Worm (Caenorhabditis elegans): ENCODE results near the gene wht-6.

wht-6 gene

DNA sequence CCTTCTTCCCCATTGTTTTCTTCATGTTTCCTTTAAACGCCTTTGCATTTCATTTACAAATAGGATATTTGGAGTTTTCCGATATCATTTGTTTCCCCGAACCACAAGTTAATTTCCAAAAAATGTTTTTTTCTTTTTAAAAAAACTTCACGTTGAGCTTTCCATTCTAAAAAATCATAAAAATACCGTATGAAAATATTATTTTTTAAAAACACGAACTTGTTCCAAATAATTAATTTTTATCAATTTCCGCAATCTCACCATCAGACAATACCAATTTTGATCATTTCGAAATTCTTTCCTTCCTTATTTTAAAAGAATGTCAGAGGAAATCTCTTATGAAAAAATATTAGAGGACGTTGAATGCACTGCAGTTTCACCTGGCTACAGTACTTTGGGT, at the start of gene wht-6:
Gene wht-6 (plus strand): TSS at position 301 of the 400 bp plus-strand sequence.
- no peak for TF ChIP-seq unc-62 (GFP tag; optimal IDR thresholded peaks at IDR 0.05)

DNA sequence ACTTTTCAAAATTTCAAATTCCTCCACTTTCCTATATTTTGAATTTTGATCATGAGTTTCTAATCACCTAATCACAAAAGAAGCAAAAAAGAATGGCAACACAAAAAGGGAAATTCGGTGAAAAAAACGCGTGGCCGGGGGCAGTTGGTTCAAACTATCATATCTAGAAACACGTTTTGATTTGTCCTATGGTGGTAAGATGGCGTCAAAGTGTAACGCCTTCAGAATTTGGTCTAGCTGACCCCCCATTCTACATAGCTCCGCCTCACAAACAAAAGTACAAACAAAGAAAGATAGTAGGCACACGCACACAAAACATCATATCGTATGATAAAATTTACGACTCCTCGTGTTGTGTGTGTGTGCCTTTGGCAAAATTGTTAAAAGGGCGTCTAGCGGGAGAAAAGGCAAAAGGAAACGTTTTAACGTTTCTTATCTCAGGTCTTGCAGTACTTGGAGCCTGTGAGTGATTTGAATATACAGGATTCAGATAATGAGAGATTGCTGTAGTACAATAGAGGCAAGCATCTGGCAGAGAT, 49.5 kb upstream of the wht-6 start:
- TF ChIP-seq unc-62 (GFP tag; optimal IDR thresholded peaks at IDR 0.05) = no peak

DNA sequence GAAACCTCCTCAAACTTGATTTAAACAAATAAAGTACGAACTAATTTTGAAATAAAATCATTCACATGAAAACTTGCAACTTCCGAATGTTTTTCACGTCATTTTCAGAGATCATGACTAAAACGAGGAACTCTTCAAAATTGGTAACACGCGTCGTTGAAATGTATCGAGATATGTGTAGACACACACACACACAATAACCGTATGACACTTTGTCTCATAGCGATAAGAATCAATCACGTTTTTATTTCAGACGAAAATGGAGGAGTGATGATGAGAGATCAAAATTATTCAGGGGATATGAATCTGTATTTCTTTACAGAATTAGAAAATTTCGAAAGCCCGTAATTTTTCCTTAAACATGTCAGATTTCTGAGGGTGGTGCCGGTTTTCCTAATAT, 48.8 kb upstream of the wht-6 start:
- TF ChIP-seq unc-62 (GFP tag; optimal IDR thresholded peaks at IDR 0.05) = no peak

DNA sequence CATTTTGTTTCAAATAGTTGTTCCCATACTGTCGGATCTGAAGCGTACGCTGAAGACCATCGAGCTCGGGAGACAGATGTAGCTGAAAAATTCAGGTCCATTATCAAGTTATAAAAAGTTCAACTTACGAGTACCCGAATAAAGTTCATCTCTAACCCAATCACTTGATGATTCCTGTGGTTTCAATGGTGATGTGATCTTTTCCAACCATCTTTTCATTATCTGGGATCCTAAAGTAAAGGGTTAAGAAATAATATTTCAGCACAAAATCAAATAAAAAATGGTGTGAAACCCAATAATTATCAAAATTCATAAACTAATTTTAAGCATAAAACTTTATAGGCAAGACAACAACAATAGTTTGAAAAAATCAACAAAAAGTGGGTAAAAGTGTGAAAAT, 44.3 kb upstream of the wht-6 start, which contains the start of gene C05D11.8:
Gene C05D11.8 (minus strand): TSS at position 101 of the 400 bp plus-strand sequence.
- no peak for TF ChIP-seq unc-62 (GFP tag; optimal IDR thresholded peaks at IDR 0.05)

DNA sequence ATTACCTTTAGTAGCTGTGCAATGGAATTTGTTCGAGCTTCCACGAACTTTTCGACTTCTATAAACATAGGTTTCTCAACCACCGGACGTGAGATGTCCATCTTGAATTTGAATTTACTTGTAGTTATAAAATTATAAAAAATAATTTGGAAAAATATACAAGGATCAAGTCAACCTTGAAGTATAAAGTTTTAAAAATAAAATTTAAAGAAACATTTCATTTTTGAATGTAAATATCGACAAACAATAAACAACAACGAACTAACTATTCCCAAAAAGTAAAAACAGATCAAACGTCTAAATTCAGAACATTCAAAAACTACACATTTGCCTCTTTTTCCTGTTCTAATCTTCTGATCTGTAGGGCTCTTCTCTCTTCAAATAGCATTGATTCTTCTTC, 40.7 kb upstream of the wht-6 start, which contains the start of gene popl-1:
Gene popl-1 (minus strand): TSS at position 101 of the 400 bp plus-strand sequence.
- no peak for TF ChIP-seq unc-62 (GFP tag; optimal IDR thresholded peaks at IDR 0.05)

DNA sequence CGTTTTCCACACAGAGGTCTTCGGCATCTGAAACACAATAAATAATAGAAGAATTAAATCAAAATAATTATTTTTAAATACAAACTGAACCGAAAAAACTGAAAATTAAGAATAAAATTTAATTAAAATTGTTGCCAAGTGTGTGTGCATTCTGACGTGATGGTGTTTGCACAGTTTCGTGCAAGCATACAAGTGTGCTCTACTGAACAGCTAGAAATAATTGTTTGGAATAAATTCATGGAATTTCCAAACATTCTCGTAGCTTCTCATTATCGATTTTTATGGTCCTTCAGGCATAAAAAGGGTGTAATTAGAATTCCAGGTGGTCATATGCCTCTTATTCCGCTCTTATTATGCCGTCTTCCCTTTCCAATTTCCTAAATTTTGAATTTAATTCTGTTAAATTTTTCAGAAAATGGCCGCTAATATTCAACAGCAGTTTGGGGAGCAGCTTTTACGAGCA, 39.8 kb upstream of the wht-6 start, which contains the start of the genes mrps-17 and txdc-9:
Gene mrps-17 (minus strand): TSS at position 33 of the 463 bp plus-strand sequence.
Gene txdc-9 (plus strand): TSS at position 413 of the 463 bp plus-strand sequence.
- no peak for TF ChIP-seq unc-62 (GFP tag; optimal IDR thresholded peaks at IDR 0.05)

DNA sequence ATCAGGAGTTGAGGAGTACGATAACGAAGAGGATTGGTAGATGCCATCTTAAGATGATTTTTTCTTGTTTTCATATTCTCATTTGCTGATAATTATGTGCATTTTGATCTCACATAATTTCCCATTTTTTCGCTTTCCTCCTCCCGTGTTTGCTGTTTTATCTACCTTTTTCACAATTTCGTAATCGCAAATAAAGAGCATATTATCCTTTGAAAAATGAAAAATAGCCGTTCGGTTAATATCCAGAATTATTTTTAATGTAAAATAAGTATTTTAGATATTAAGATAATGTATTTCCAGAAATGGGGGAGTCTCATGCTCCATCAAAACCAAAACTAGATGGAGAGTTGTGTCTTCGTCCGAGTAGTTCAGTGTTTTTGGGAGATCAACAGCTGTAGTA, 38.6 kb upstream of the wht-6 start, which contains the start of gene vps-16:
Gene vps-16 (plus strand): TSS at position 301 of the 400 bp plus-strand sequence.
- no peak for TF ChIP-seq unc-62 (GFP tag; optimal IDR thresholded peaks at IDR 0.05)

DNA sequence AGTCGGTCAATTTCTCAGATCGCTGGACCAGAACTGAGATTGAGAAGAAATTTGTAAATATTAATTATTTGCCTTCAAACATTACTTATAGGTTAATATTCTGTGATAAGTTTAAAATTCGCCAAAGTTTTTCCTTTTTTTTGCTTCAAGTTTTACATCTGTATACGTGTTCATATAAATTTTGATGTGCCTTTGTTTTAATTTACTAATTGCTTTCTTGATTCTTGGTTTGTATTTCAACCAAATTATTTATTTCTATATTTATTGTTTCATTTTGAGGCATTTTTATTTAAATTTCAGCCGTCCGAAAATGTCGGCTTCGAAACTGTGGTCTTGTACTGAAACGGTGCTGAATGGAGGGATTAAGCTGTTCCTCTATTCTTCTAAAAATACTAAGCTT, 35.2 kb upstream of the wht-6 start, which contains the start of gene C05D11.1:
Gene C05D11.1 (plus strand): TSS at position 301 of the 400 bp plus-strand sequence.
- no peak for TF ChIP-seq unc-62 (GFP tag; optimal IDR thresholded peaks at IDR 0.05)

DNA sequence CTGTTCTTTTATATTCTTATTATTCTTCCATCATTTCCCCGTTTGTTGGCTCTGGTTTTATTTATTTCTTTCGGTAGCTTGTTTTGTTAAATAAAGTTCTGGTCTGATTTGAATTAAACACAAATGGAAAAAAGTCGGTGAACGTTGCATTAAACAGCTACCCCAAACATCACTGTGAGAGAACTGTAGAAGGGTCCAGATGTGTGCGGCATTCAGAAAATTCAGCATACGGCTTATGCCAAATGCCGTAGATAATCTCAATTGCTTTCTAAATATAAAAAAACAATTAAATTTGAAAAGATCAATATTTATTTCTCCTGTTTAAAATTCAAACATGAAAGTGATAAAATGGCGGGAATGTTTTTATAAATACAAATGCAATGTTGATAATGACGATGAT, 31.7 kb upstream of the wht-6 start:
- no peak for TF ChIP-seq unc-62 (GFP tag; optimal IDR thresholded peaks at IDR 0.05)

DNA sequence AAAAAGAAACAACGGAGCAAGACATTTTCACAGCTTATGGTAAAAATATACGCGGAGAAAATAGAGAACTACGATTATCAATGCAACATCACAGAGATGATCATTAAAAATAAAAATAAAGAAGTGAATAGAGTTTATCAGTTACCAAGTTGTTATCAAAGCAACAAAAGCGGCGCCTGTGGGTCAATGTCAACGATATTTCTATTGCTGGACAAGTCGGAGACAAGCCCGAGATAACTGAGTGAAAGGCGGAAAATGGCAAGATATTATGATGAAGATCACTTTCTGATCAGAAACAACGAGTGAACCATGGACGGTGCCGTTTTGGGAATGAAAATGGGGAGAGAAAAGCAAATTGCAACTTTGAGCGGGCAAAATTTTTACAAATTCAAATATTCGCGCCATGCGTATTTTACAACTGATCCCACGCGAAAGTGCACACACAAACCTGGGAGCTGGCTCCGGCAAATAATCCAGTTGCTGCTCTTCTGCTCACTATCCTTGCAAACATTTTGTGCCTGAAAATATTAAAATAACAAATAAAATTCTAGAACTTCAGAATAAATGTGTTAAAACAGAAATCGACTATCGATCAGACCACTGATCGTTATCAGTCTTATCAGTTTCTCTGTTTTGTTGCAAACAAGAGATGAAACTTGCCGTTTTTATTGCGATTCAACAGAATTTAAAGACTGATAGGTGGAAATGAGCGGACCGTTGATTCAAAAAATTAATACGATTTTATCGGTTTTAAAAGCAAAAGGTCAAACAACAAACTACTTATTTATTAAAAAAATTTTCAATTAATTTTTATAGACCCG, 29.0 kb upstream of the wht-6 start, which contains the start of gene mel-32:
Gene mel-32 (minus strand): TSS at position 696 of the 821 bp plus-strand sequence.
- TF ChIP-seq unc-62 (GFP tag; optimal IDR thresholded peaks at IDR 0.05) = no peak

DNA sequence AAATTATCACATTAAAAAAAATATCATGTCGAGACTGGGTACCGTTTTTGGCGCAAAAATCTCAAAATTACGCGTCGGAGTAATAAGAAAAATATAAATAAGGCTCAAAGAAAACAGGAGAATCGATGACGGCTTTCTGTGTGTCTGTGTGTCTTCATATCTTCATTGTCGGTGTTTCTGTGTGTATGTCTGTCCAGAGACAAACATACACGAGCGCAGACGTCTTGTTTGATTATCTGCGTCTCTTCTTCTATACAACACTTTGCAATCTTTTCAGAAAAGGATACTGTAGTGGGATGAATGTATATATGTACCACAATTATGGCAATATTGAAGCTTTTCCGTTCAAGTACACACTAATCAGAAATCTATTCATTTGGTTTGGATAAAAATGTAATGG, 27.2 kb upstream of the wht-6 start, which contains the start of gene C05D11.13:
Gene C05D11.13 (minus strand): TSS at position 252 of the 400 bp plus-strand sequence.
- no peak for TF ChIP-seq unc-62 (GFP tag; optimal IDR thresholded peaks at IDR 0.05)

DNA sequence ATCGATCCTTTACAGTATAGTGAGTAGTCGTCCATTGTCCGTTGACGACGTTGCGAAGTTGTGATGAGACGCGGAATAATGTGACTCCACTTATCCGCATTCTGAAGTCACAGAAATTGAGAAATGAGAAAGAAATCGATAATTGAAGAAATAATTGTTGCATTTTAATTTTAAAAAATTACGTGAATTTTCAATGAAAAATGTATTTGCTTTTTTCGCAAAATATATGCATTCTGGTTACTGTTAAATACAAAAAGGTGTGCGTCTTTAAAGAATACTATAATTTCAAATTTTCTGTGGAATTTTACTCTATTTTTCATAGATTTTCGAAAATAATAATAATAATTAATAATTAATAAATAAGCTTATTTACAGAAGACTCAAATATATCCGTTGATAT, 24.7 kb upstream of the wht-6 start, which contains the start of gene let-721:
Gene let-721 (minus strand): TSS at position 101 of the 400 bp plus-strand sequence.
- TF ChIP-seq unc-62 (GFP tag; optimal IDR thresholded peaks at IDR 0.05) = no peak

DNA sequence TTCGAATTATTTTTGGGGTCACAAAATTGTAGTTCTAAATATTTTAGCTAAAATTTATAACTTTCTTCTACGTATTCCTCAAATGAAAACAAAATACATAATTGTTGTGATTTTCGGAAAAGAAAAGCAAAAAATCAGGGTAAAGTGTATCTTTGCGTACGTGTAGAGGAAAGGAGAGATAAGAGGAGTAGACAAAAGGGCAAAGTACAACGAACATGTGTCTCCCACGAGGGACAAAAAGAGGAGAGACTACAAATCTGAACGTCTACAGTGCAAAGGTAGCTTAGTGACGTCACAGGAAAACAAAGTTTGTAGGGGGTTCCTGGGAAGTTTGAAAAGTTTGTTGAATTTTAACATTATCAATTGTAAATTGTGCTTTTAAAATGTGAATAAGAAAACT, 24.0 kb upstream of the wht-6 start:
- TF ChIP-seq unc-62 (GFP tag; optimal IDR thresholded peaks at IDR 0.05) = no peak

DNA sequence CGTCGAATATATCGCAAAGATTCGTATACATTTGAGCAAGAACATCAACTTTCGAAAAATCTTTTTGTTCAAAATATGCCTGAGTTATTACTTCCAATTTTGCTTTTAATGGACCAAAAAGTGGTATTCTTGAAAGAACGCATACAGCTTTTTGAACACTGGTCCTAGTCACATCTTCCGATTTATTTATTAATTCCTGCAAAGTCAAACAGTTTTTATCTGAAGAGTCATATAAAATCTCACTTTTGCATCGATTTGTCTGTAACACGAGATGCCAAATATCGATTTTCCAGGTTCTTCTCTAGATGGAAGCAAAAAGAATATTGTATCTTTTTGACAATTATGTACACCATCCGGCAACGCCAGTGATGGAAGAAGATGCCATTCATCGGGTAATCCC, 21.7 kb upstream of the wht-6 start:
- no peak for TF ChIP-seq unc-62 (GFP tag; optimal IDR thresholded peaks at IDR 0.05)

DNA sequence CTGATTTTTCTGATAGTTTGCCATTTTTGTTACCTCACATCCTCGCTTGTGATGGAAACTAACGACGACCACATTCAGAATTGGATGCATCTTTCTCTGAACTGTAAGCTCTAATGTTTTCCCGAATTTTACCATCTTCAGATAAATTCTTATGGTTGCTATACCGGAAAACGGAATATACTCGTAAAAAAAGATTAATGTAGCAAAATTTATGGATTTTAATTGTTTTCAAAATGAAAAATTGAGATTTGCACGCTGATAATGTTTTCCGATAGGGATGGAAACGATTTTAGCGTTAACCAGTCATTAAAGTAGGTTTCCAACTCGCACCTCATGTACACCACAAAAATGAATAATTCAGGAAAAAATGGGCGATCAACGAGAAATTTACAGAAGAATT, 21.0 kb upstream of the wht-6 start, which contains the start of gene T26A5.6:
Gene T26A5.6 (minus strand): TSS at position 101 of the 400 bp plus-strand sequence.
- TF ChIP-seq unc-62 (GFP tag; optimal IDR thresholded peaks at IDR 0.05) = no peak

DNA sequence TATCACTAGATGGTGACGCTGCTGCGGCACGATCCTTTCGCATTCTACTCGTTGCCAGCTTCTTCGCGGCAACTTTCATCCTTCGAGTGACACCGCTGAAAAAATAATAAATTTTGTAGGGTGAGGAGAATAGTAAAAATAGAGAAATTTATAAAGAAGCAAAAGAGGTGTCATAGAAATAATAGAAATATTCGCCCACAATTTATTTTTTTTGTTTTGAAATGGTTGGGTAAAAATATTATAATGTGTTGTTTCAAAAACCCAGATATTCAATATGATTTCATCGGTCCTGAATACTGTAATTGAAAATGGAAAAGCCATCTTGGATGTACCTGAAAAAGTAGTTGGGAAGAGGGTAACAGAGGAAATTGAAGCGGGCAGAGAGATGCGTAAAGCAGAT, 19.3 kb upstream of the wht-6 start, which contains the start of gene set-1:
Gene set-1 (minus strand): TSS at position 101 of the 400 bp plus-strand sequence.
- no peak for TF ChIP-seq unc-62 (GFP tag; optimal IDR thresholded peaks at IDR 0.05)
